Worm (Caenorhabditis elegans): ENCODE measurements around the gene zhit-2.

The zhit-2 gene

ce11 chrIII:4196301-4196987 lies 47.7 kb downstream of the zhit-2 start:
- TF ChIP-seq ets-7 (tag; optimal IDR thresholded peaks at IDR 0.05) (no peak), hmg-4 (GFP tag; optimal IDR thresholded peaks at IDR 0.05) (peak; percentile 41), tbx-37 (GFP tag; conservative IDR thresholded peaks at IDR 0.05) (peak; percentile 59; the same call in 1 of the 2 replicates), hnd-1 (tag; optimal IDR thresholded peaks at IDR 0.05) (no peak), hmbx-1 (tag; optimal IDR thresholded peaks at IDR 0.05) (no peak)

- no peak for TF ChIP-seq scrt-1 (GFP tag; IDR thresholded peaks at IDR 0.05)
- TF ChIP-seq tbx-37 (GFP tag; conservative IDR thresholded peaks at IDR 0.05): 0 out of 2 replicates have a peak, but pooled peaks have one; percentile 5
- 0 out of 2 replicates have a peak, but pooled peaks have one; percentile 35 for TF ChIP-seq sea-1 (GFP tag; conservative IDR thresholded peaks at IDR 0.05)
- no peak for TF ChIP-seq ama-1 (optimal IDR thresholded peaks at IDR 0.05)
Measured at ce11 chrIII:4195306-4196008, 48.7 kb downstream of the zhit-2 start.

- TF ChIP-seq ets-7 (tag; optimal IDR thresholded peaks at IDR 0.05): no peak
- TF ChIP-seq ceh-13 (GFP tag; optimal IDR thresholded peaks at IDR 0.05): no peak
- TF ChIP-seq sea-1 (GFP tag; conservative IDR thresholded peaks at IDR 0.05): no peak
- no peak for TF ChIP-seq flt-1 (GFP tag; IDR thresholded peaks at IDR 0.05)
- no peak for TF ChIP-seq tra-4 (tag; optimal IDR thresholded peaks at IDR 0.05)
- TF ChIP-seq hnd-1 (tag; optimal IDR thresholded peaks at IDR 0.05): no peak
- TF ChIP-seq ama-1 (optimal IDR thresholded peaks at IDR 0.05): no peak
- no peak for TF ChIP-seq F13C5.2 (tag; optimal IDR thresholded peaks at IDR 0.05)
- no peak for TF ChIP-seq B0310.2 (tag; optimal IDR thresholded peaks at IDR 0.05)
- no peak for TF ChIP-seq hmg-4 (GFP tag; optimal IDR thresholded peaks at IDR 0.05)
- TF ChIP-seq tbx-37 (GFP tag; conservative IDR thresholded peaks at IDR 0.05): no peak
- no peak for TF ChIP-seq hmbx-1 (tag; optimal IDR thresholded peaks at IDR 0.05)
- no peak for TF ChIP-seq pes-1 (GFP tag; IDR thresholded peaks at IDR 0.05)
- no peak for TF ChIP-seq ceh-36 (tag; optimal IDR thresholded peaks at IDR 0.05)
- no peak for TF ChIP-seq scrt-1 (GFP tag; IDR thresholded peaks at IDR 0.05)
- no peak for TF ChIP-seq aly-1 (tag; optimal IDR thresholded peaks at IDR 0.05)
- no peak for TF ChIP-seq tbx-11 (GFP tag; IDR thresholded peaks at IDR 0.05)
Measured at ce11 chrIII:4194349-4195110, 49.7 kb downstream of the zhit-2 start.
